Worm (Caenorhabditis elegans): ENCODE data around the gene K02F6.6.

DNA sequence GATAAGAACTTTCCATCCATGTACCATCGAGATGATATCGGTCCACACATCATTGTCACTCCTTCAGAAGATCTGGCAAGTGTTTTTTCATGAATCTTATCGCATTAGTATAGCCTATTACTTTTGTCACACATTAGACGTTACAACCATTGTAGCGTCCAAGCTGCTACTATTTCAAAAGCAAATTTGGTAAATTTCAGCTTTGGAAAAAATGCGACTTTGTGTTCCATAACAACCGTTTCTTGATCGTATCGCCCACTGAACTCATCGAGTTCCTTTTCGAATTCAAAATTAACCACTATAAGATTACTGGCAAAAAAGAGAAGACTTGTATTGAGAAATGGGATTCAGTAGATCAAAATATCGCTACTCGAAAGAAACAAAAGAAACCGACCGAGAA, 22.4 kb downstream of the K02F6.6 start:
- TF ChIP-seq rnt-1 (tag; optimal IDR thresholded peaks at IDR 0.05) (no peak), irx-1 (tag; optimal IDR thresholded peaks at IDR 0.05) (no peak), efl-3 (GFP tag; optimal IDR thresholded peaks at IDR 0.05) (no peak)

Data from whole organism, L1 larva.